Fruit fly (Drosophila melanogaster): ENCODE results near the gene ouib.

ouib gene

dm6 chr3R:8744198-8744597 is 18.9 kb downstream of the ouib start (continued):
- no peak for TF ChIP-seq dati (GFP tag; IDR thresholded peaks at IDR 0.05)
- TF ChIP-seq CG11723 (GFP tag; optimal IDR thresholded peaks at IDR 0.05): peak; percentile 18
- no peak for TF ChIP-seq Ravus (GFP tag; IDR thresholded peaks at IDR 0.05)
- no peak for TF ChIP-seq zen2 (GFP tag; IDR thresholded peaks at IDR 0.05; ENCODE audit: partially characterized antibody)
- peak; percentile 10 for TF ChIP-seq HHEX (GFP tag; optimal IDR thresholded peaks at IDR 0.05)
- TF ChIP-seq slou (GFP tag; optimal IDR thresholded peaks at IDR 0.05): no peak
- TF ChIP-seq Med (GFP tag): peak; percentile 52
- no peak for TF ChIP-seq slp2 (GFP tag; optimal IDR thresholded peaks at IDR 0.05)
- TF ChIP-seq CG12659 (GFP tag; optimal IDR thresholded peaks at IDR 0.05): peak; percentile 11
- TF ChIP-seq unpg (GFP tag; optimal IDR thresholded peaks at IDR 0.05): peak; percentile 65
- no peak for TF ChIP-seq CG10565 (GFP tag; optimal IDR thresholded peaks at IDR 0.05)
- TF ChIP-seq CG10366 (GFP tag; IDR thresholded peaks at IDR 0.05): peak; percentile 45
- peak; percentile 45 for TF ChIP-seq Fer1 (GFP tag; optimal IDR thresholded peaks at IDR 0.05)
- TF ChIP-seq otp (GFP tag; IDR thresholded peaks at IDR 0.05): no peak
- TF ChIP-seq ems (GFP tag; optimal IDR thresholded peaks at IDR 0.05): peak; percentile 20
- 0 out of 3 replicates have a peak, but pooled peaks have one; percentile 24 for TF ChIP-seq CG11093 (GFP tag; IDR thresholded peaks at IDR 0.05)
- no peak for TF ChIP-seq CG11398 (GFP tag; optimal IDR thresholded peaks at IDR 0.05)
- no peak for TF ChIP-seq insv (GFP tag; optimal IDR thresholded peaks at IDR 0.05)
- TF ChIP-seq CG8388 (GFP tag; optimal IDR thresholded peaks at IDR 0.05): peak; percentile 20
- TF ChIP-seq CG11504 (tag; optimal IDR thresholded peaks at IDR 0.05): no peak
- TF ChIP-seq tap (tag; optimal IDR thresholded peaks at IDR 0.05): no peak
- TF ChIP-seq Hmx (GFP tag; optimal IDR thresholded peaks at IDR 0.05): no peak
- TF ChIP-seq eyg (GFP tag; optimal IDR thresholded peaks at IDR 0.05): no peak
- TF ChIP-seq CG32532 (GFP tag; IDR thresholded peaks at IDR 0.05): peak; percentile 62; the same call in 1 of the 2 replicates
- no peak for TF ChIP-seq Doc2 (GFP tag; IDR thresholded peaks at IDR 0.05)
- TF ChIP-seq eve (GFP tag; optimal IDR thresholded peaks at IDR 0.05): peak in 1 of 2 experiments; percentile 13
- TF ChIP-seq NfI (GFP tag; optimal IDR thresholded peaks at IDR 0.05): peak; percentile 46
- peak; percentile 10 for TF ChIP-seq bcd (GFP tag; optimal IDR thresholded peaks at IDR 0.05)
- peak; percentile 66 for TF ChIP-seq lilli (GFP tag; optimal IDR thresholded peaks at IDR 0.05)
- TF ChIP-seq Nf-YA (GFP tag; IDR thresholded peaks at IDR 0.05): no peak
- peak; percentile 8; the same call in 1 of the 2 replicates for TF ChIP-seq danr (GFP tag; IDR thresholded peaks at IDR 0.05)
- no peak for TF ChIP-seq repo (GFP tag; optimal IDR thresholded peaks at IDR 0.05)
- peak; percentile 32 for TF ChIP-seq CG12769 (tag; optimal IDR thresholded peaks at IDR 0.05)
- no peak for TF ChIP-seq CG5953 (GFP tag; IDR thresholded peaks at IDR 0.05)
- TF ChIP-seq CG31441 (GFP tag; IDR thresholded peaks at IDR 0.05): peak; percentile 46; the same call in 1 of the 2 replicates
- TF ChIP-seq CG32772 (GFP tag; IDR thresholded peaks at IDR 0.05): 0 out of 2 replicates have a peak, but pooled peaks have one; percentile 44
- no peak for TF ChIP-seq Ets65A (GFP tag)
- peak; percentile 39 for TF ChIP-seq CG4424 (GFP tag; optimal IDR thresholded peaks at IDR 0.05)
- TF ChIP-seq Meics (GFP tag; optimal IDR thresholded peaks at IDR 0.05): peak; percentile 35
- no peak for TF ChIP-seq Poxn (GFP tag; IDR thresholded peaks at IDR 0.05)
- 0 out of 3 replicates have a peak, but pooled peaks have one; percentile 55 for TF ChIP-seq C15 (GFP tag; IDR thresholded peaks at IDR 0.05)
- no peak for TF ChIP-seq ash1 (GFP tag; optimal IDR thresholded peaks at IDR 0.05)
- TF ChIP-seq pzg (GFP tag; optimal IDR thresholded peaks at IDR 0.05): no peak
- TF ChIP-seq ac (GFP tag; optimal IDR thresholded peaks at IDR 0.05): no peak
- TF ChIP-seq so (GFP tag; IDR thresholded peaks at IDR 0.05): peak; percentile 42; the same call in 1 of the 3 replicates
- no peak for TF ChIP-seq CG12104 (GFP tag; optimal IDR thresholded peaks at IDR 0.05)
- peak; percentile 10 for TF ChIP-seq CG9437 (GFP tag; optimal IDR thresholded peaks at IDR 0.05)
- TF ChIP-seq pita (GFP tag; optimal IDR thresholded peaks at IDR 0.05): no peak
- peak; percentile 46 for TF ChIP-seq Hsf (GFP tag; optimal IDR thresholded peaks at IDR 0.05)
- no peak for TF ChIP-seq NFAT (GFP tag; IDR thresholded peaks at IDR 0.05)
- TF ChIP-seq CG10321 (GFP tag; IDR thresholded peaks at IDR 0.05): no peak
- TF ChIP-seq ranshi (GFP tag; IDR thresholded peaks at IDR 0.05): peak; percentile 61
